Fruit fly (Drosophila melanogaster): Measurements from ENCODE around the gene CG14258.

dm6 chr3R:27131408-27131807 lies 38.5 kb downstream of the CG14258 start:
- TF ChIP-seq Gug (GFP tag; IDR thresholded peaks at IDR 0.05) (no peak), Blimp-1 (GFP tag; optimal IDR thresholded peaks at IDR 0.05) (peak; percentile 52), Smox (GFP tag; optimal IDR thresholded peaks at IDR 0.05) (no peak), CG3032 (tag; optimal IDR thresholded peaks at IDR 0.05) (no peak), dsx (GFP tag; optimal IDR thresholded peaks at IDR 0.05; ENCODE audit: poor library complexity, severe bottlenecking) (no peak), fd59A (GFP tag; optimal IDR thresholded peaks at IDR 0.05) (no peak), CG34406 (GFP tag; optimal IDR thresholded peaks at IDR 0.05) (no peak), CG16779 (tag; optimal IDR thresholded peaks at IDR 0.05) (no peak), vri (GFP tag; optimal IDR thresholded peaks at IDR 0.05) (peak; percentile 90), CG8119 (GFP tag; IDR thresholded peaks at IDR 0.05) (no peak)
